ENCODE assay signal across 5 worm cellular contexts in the genomic region with DNA sequence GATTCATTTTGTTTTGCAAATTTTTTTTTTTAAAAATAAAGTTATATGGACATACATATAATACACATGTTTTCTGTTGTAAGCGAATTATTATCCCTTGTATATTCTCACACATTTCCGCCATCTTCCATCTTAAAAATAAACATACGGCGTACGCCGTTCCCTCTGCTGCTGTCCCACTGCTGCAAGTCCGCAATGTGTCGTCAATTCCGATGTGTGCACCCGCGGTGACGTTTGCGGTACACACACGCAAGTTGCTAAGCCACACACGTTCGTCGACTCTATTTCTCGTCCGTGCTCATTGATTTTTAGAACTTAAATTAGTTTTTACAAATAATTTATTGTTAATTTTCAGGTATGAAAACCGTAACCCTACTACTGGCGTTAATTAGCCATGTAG.
TF ChIP-seq lines count a peak whose summit lies in the region.

Gene C52B9.4, plus strand, starts transcription at position 356 of the 400 bp plus-strand sequence.

TF ChIP-seq in whole organism, L1 larva, 84 proteins besides CTCF, POLR2A, EP300 and RAD21 (continues in another document):
- TF ChIP-seq efl-1 (optimal IDR thresholded peaks at IDR 0.05; lab: Kevin White, UChicago), result peak; percentile 29 to 32
- peak; percentile 1 to 90 for TF ChIP-seq efl-1 (GFP tag; optimal IDR thresholded peaks at IDR 0.05 in 1 of 2; lab: Kevin White, UChicago)
- peak; percentile 49 for TF ChIP-seq nhr-20 (tag; optimal IDR thresholded peaks at IDR 0.05; lab: Kevin White, UChicago)
- TF ChIP-seq unc-86 (tag; optimal IDR thresholded peaks at IDR 0.05; lab: Kevin White, UChicago), result peak; percentile 17
- no peak for TF ChIP-seq nhr-11 (tag; optimal IDR thresholded peaks at IDR 0.05; lab: Kevin White, UChicago)
- TF ChIP-seq nhr-90 (tag; optimal IDR thresholded peaks at IDR 0.05; lab: Kevin White, UChicago; ENCODE audit: poor library complexity), result peak; percentile 28
- peak; percentile 54 for TF ChIP-seq swsn-7 (tag; optimal IDR thresholded peaks at IDR 0.05; lab: Kevin White, UChicago)
- peak in 2 of 3 experiments; percentile 18 to 30 for TF ChIP-seq dpl-1 (GFP tag; optimal IDR thresholded peaks at IDR 0.05; lab: Kevin White, UChicago)
- peak; percentile 67 for TF ChIP-seq lin-14 (GFP tag; optimal IDR thresholded peaks at IDR 0.05; lab: Kevin White, UChicago)
- peak; percentile 40 for TF ChIP-seq skn-1 (tag; optimal IDR thresholded peaks at IDR 0.05; lab: Kevin White, UChicago)
- TF ChIP-seq dsc-1 (tag; optimal IDR thresholded peaks at IDR 0.05; lab: Kevin White, UChicago), result peak; percentile 46
- TF ChIP-seq nhr-19 (GFP tag; conservative IDR thresholded peaks at IDR 0.05; lab: Robert Waterston, UW), result peak; percentile 56
- TF ChIP-seq nhr-85 (tag; lab: Kevin White, UChicago), result peak; percentile 74
- TF ChIP-seq fkh-8 (tag; optimal IDR thresholded peaks at IDR 0.05; lab: Kevin White, UChicago), result peak; percentile 24
- peak; percentile 34 to 45 for TF ChIP-seq lsy-2 (tag; optimal IDR thresholded peaks at IDR 0.05; lab: Kevin White, UChicago)
- TF ChIP-seq egl-13 (tag; optimal IDR thresholded peaks at IDR 0.05; lab: Kevin White, UChicago), result peak; percentile 31
- no peak for TF ChIP-seq pqm-1 (tag; optimal IDR thresholded peaks at IDR 0.05; lab: Kevin White, UChicago)

TF ChIP-seq in whole organism, L3 larva, 47 proteins besides CTCF, POLR2A, EP300 and RAD21:
- TF ChIP-seq ztf-4 (tag; optimal IDR thresholded peaks at IDR 0.05; lab: Kevin White, UChicago) (no peak), unc-62 (GFP tag; optimal IDR thresholded peaks at IDR 0.05; lab: Kevin White, UChicago) (no peak), sea-2 (GFP tag; optimal IDR thresholded peaks at IDR 0.05; lab: Kevin White, UChicago) (peak; percentile 40), elt-2 (tag; optimal IDR thresholded peaks at IDR 0.05; lab: Kevin White, UChicago) (peak; percentile 37), pha-4 (tag; optimal IDR thresholded peaks at IDR 0.05; lab: Kevin White, UChicago) (peak; percentile 62), lin-15B (tag; optimal IDR thresholded peaks at IDR 0.05; lab: Kevin White, UChicago) (peak; percentile 16), hmg-11 (tag; optimal IDR thresholded peaks at IDR 0.05; lab: Kevin White, UChicago) (peak; percentile 67), nfya-1 (tag; optimal IDR thresholded peaks at IDR 0.05; lab: Kevin White, UChicago; ENCODE audit: insufficient read depth) (peak; percentile 63), jun-1 (tag; optimal IDR thresholded peaks at IDR 0.05; lab: Kevin White, UChicago) (peak; percentile 10)

TF ChIP-seq in whole organism, early embryonic, 17 proteins besides CTCF, POLR2A, EP300 and RAD21:
- peak; percentile 21 for TF ChIP-seq F13C5.2 (tag; optimal IDR thresholded peaks at IDR 0.05; lab: Kevin White, UChicago)
- no peak for TF ChIP-seq tra-4 (tag; optimal IDR thresholded peaks at IDR 0.05; lab: Kevin White, UChicago)

TF ChIP-seq in whole organism, midembryonic, 9 proteins besides CTCF, POLR2A, EP300 and RAD21:
- TF ChIP-seq ztf-29 (GFP tag; IDR thresholded peaks at IDR 0.05; lab: Robert Waterston, UW) (no peak), cog-1 (tag; optimal IDR thresholded peaks at IDR 0.05; lab: Kevin White, UChicago) (peak; percentile 17), med-1 (GFP tag; optimal IDR thresholded peaks at IDR 0.05; lab: Kevin White, UChicago; ENCODE audit: insufficient read depth) (no peak), T22C8.4 (GFP tag; IDR thresholded peaks at IDR 0.05; lab: Robert Waterston, UW) (no peak), klf-2 (GFP tag; conservative IDR thresholded peaks at IDR 0.05; lab: Robert Waterston, UW) (no peak), ztf-23 (GFP tag; IDR thresholded peaks at IDR 0.05; lab: Robert Waterston, UW) (0 out of 2 replicates have a peak, but pooled peaks have one; percentile 28), ref-1 (GFP tag; conservative IDR thresholded peaks at IDR 0.05; lab: Robert Waterston, UW) (no peak), flt-1 (GFP tag; IDR thresholded peaks at IDR 0.05; lab: Robert Waterston, UW) (no peak), tab-1 (GFP tag; IDR thresholded peaks at IDR 0.05; lab: Robert Waterston, UW) (no peak)

TF ChIP-seq in whole organism, young adult, 124 proteins besides CTCF, POLR2A, EP300 and RAD21:
- TF ChIP-seq let-607 (tag; optimal IDR thresholded peaks at IDR 0.05; lab: Kevin White, UChicago), result peak in 1 of 2 experiments; percentile 8
- TF ChIP-seq lin-40 (tag; optimal IDR thresholded peaks at IDR 0.05; lab: Kevin White, UChicago), result peak; percentile 28
- peak; percentile 19 for TF ChIP-seq attf-5 (GFP tag; optimal IDR thresholded peaks at IDR 0.05; lab: Kevin White, UChicago)
- peak; percentile 56; the same call in 1 of the 2 replicates for TF ChIP-seq hmg-1.2 (GFP tag; IDR thresholded peaks at IDR 0.05; lab: Robert Waterston, UW)
- no peak for TF ChIP-seq unc-130 (GFP tag; optimal IDR thresholded peaks at IDR 0.05; lab: Kevin White, UChicago)
- no peak for TF ChIP-seq dpff-1 (tag; optimal IDR thresholded peaks at IDR 0.05; lab: Kevin White, UChicago)
- peak; percentile 16 for TF ChIP-seq nhr-80 (tag; optimal IDR thresholded peaks at IDR 0.05; lab: Kevin White, UChicago)
- TF ChIP-seq aptf-2 (GFP tag; conservative IDR thresholded peaks at IDR 0.05; lab: Robert Waterston, UW), result 0 out of 2 replicates have a peak, but pooled peaks have one; percentile 47
TF ChIP-seq in whole organism, young adult: peak in this region for 6.

Comparison
In these comparisons a context has a peak if more than half of its experiments do, and no peak if none do; other contexts are left out.
1. Of the 8 proteins assayed by ChIP-seq in both whole organism, young adult and whole organism, L1 larva: peak only in whole organism, young adult: none; only in whole organism, L1 larva: dpl-1, efl-1 and nhr-90; in both: none; in neither: 4; mixed calls (peak in some experiments, not most) for 1.